Worm (Caenorhabditis elegans) whole organism, young adult: ENCODE data around the gene btb-14.

Source experiments
- C06A6.2 ChIP-seq: fragments of 200-800 bp; sonication (Bioruptor generic); conservative IDR thresholded peaks from 2 replicates; pipeline ENCODE4 v1.3.6; 2022; ENCODE audit warnings: missing genetic modification characterization, missing compliant biosample characterization
- akir-1 ChIP-seq: fragments of 200-800 bp; sonication (Bioruptor generic); optimal IDR thresholded peaks from 2 replicates; lab custom pipeline; 2018; ENCODE audit warnings: mild to moderate bottlenecking, missing genetic modification characterization, moderate library complexity, missing compliant biosample characterization
- bed-1 ChIP-seq: fragments of 200-800 bp; sonication (Bioruptor generic); IDR thresholded peaks from 2 replicates; pipeline ENCODE4 v1.3.6; 2022; ENCODE audit warnings: missing genetic modification reagents, missing genetic modification characterization, missing compliant biosample characterization
- die-1 ChIP-seq: sonication (generic microtip); optimal IDR thresholded peaks from 2 replicates; lab custom pipeline; 2016; ENCODE audit warnings: missing genotype, mild to moderate bottlenecking, missing genetic modification characterization, missing compliant biosample characterization
- nhr-90 ChIP-seq: sonication (generic microtip); optimal IDR thresholded peaks from 2 replicates; lab custom pipeline; 2016; ENCODE audit warnings: missing genotype, mild to moderate bottlenecking, missing genetic modification characterization, missing compliant biosample characterization
- sdz-38 ChIP-seq: sonication (generic microtip); optimal IDR thresholded peaks from 2 replicates; lab custom pipeline; 2016; ENCODE audit warnings: missing genotype, missing genetic modification characterization, missing compliant biosample characterization
- snpc-1.1 ChIP-seq: sonication (generic microtip); optimal IDR thresholded peaks from 2 replicates; lab custom pipeline; 2017; ENCODE audit warnings: missing genetic modification characterization, mild to moderate bottlenecking, missing compliant biosample characterization, antibody characterized with exemption, moderate library complexity, missing genotype, missing genetic modification reagents; ENCODE audit not compliant: insufficient read depth
- snpc-3.4 ChIP-seq: sonication (generic microtip); optimal IDR thresholded peaks from 2 replicates; lab custom pipeline; 2017; ENCODE audit warnings: missing genetic modification characterization, mild to moderate bottlenecking, missing compliant biosample characterization, antibody characterized with exemption, moderate library complexity, missing genotype, missing genetic modification reagents
- unc-62 ChIP-seq: fragments of 150-350 bp; optimal IDR thresholded peaks from 2 replicates; lab custom pipeline; 2014; ENCODE audit warnings: missing biosample characterization, missing genetic modification reagents, missing genetic modification characterization
- ztf-25 ChIP-seq: fragments of 200-800 bp; sonication (Bioruptor generic); IDR thresholded peaks from 2 replicates; pipeline ENCODE4 v1.3.6; 2022; ENCODE audit warnings: missing genetic modification reagents, missing genetic modification characterization, missing compliant biosample characterization

DNA sequence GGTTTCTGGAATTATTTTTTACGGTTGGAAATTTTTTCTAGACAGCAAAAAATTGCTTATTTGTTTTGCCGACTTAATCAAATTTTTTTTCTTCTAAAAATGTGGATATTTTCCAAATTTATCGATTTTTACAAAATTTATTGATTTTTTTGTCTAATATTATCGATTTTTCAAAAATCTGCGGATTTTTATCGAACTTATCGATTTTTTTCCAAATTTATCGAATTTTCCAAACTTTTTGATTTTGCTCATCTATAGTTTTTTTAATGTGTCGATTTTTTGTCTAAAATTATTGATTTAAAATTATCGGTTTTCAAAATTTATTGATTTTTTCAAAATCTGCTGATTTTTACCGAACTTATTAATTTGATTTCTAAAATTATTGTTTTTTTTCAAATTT, 10.9 kb downstream of the btb-14 start:
- TF ChIP-seq bed-1 (GFP tag; lab: Robert Waterston, UW) (no peak), snpc-1.1 (tag; lab: Kevin White, UChicago) (no peak), snpc-3.4 (tag; lab: Kevin White, UChicago) (no peak), akir-1 (GFP tag; lab: Kevin White, UChicago) (no peak), C06A6.2 (no peak), sdz-38 (tag; lab: Kevin White, UChicago) (no peak), unc-62 (GFP tag; lab: Kevin White, UChicago) (no peak), die-1 (tag; lab: Kevin White, UChicago) (no peak), ztf-25 (GFP tag; lab: Robert Waterston, UW) (no peak), nhr-90 (tag; lab: Kevin White, UChicago) (no peak)
